Worm (Caenorhabditis elegans) whole organism, midembryonic: ENCODE measurements around the gene C05D2.8.

ENCODE experiments used
- T22C8.4 ChIP-seq: fragments of 200-800 bp; sonication (Bioruptor generic); IDR thresholded peaks from 2 replicates; pipeline ENCODE4 v1.3.6; 2022; ENCODE audit warnings: missing genetic modification characterization, missing compliant biosample characterization
- cog-1 ChIP-seq: sonication (generic microtip); optimal IDR thresholded peaks from 2 replicates; lab custom pipeline; 2016; ENCODE audit warnings: missing genetic modification characterization, missing compliant biosample characterization
- flt-1 ChIP-seq: fragments of 200-800 bp; sonication (Bioruptor generic); IDR thresholded peaks from 2 replicates; pipeline ENCODE4 v1.3.6; 2022; ENCODE audit warnings: missing genetic modification characterization, missing compliant biosample characterization
- klf-2 ChIP-seq: fragments of 200-800 bp; sonication (Bioruptor generic); conservative IDR thresholded peaks from 2 replicates; pipeline ENCODE4 v1.3.6; 2022; ENCODE audit warnings: missing genetic modification reagents, missing genetic modification characterization, missing compliant biosample characterization
- med-1 ChIP-seq: sonication (generic microtip); optimal IDR thresholded peaks from 2 replicates; lab custom pipeline; 2017; ENCODE audit warnings: missing genetic modification characterization, mild to moderate bottlenecking, missing compliant biosample characterization, antibody characterized with exemption, missing genetic modification reagents; ENCODE audit not compliant: insufficient read depth
- ref-1 ChIP-seq: fragments of 200-800 bp; sonication (Bioruptor generic); conservative IDR thresholded peaks from 2 replicates; pipeline ENCODE4 v1.3.6; 2022; ENCODE audit warnings: missing genetic modification reagents, missing genetic modification characterization, missing compliant biosample characterization
- tab-1 ChIP-seq: fragments of 200-800 bp; sonication (Bioruptor generic); IDR thresholded peaks from 2 replicates; pipeline ENCODE4 v1.3.6; 2022; ENCODE audit warnings: missing genetic modification characterization, missing compliant biosample characterization
- ztf-23 ChIP-seq: fragments of 200-800 bp; sonication (Bioruptor generic); IDR thresholded peaks from 2 replicates; pipeline ENCODE4 v1.3.6; 2022; ENCODE audit warnings: missing genetic modification reagents, missing genetic modification characterization, missing compliant biosample characterization
- ztf-29 ChIP-seq: fragments of 200-800 bp; sonication (Bioruptor generic); IDR thresholded peaks from 2 replicates; pipeline ENCODE4 v1.3.6; 2022; ENCODE audit warnings: missing genetic modification reagents, missing genetic modification characterization, missing compliant biosample characterization

DNA sequence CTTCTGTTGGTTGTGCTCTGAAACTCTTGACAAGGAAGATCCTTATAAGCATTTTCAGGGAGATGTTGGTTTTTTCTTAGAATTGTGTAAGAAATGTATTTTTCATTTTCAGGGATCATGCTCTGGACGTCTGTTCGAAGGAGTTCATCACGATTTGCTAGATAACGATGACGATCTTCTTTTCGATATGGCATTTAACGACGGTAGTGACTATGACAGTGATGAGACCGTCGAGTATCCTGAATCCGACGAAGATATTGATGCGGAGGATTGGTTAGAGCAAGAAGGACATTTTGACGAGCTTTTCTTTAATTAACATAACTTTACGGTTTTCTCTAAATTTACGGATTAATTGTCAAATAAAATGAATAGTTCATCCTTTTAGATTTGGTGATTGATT is 21.4 kb downstream of the C05D2.8 start:
- TF ChIP-seq cog-1 (tag; lab: Kevin White, UChicago) (no peak), flt-1 (GFP tag; lab: Robert Waterston, UW) (no peak), ref-1 (GFP tag; lab: Robert Waterston, UW) (no peak), T22C8.4 (GFP tag; lab: Robert Waterston, UW) (no peak), ztf-29 (GFP tag; lab: Robert Waterston, UW) (no peak), tab-1 (GFP tag; lab: Robert Waterston, UW) (no peak), med-1 (GFP tag; lab: Kevin White, UChicago) (no peak), ztf-23 (GFP tag; lab: Robert Waterston, UW) (no peak), klf-2 (GFP tag; lab: Robert Waterston, UW) (no peak)
